Worm (Caenorhabditis elegans) whole organism, young adult: ENCODE measurements around the gene hmit-1.1.
A peak's percentile ranks its signal among the peaks of the same experiment; 100 is the strongest.

Source experiments
- F23B12.7 ChIP-seq: sonication (generic microtip); optimal IDR thresholded peaks from 2 replicates; lab custom pipeline; 2017; ENCODE audit warnings: missing genetic modification characterization, mild to moderate bottlenecking, missing compliant biosample characterization, antibody characterized with exemption, moderate library complexity; ENCODE audit not compliant: insufficient read depth
- F57A8.1 ChIP-seq: fragments of 200-800 bp; sonication (Bioruptor generic); optimal IDR thresholded peaks from 2 replicates; lab custom pipeline; 2018; ENCODE audit warnings: mild to moderate bottlenecking, missing genetic modification characterization, moderate library complexity, missing compliant biosample characterization
- K11D2.4 ChIP-seq: fragments of 200-800 bp; sonication (Bioruptor generic); IDR thresholded peaks from 2 replicates; pipeline ENCODE4 v1.3.6; 2022; ENCODE audit warnings: missing genetic modification reagents, missing genetic modification characterization, missing compliant biosample characterization
- T07F8.4 ChIP-seq: sonication (generic microtip); optimal IDR thresholded peaks from 2 replicates; lab custom pipeline; 2016; ENCODE audit warnings: mild to moderate bottlenecking, missing genetic modification characterization, moderate library complexity, missing compliant biosample characterization
- Y53F4B.3 ChIP-seq: fragments of 200-800 bp; sonication (Bioruptor generic); IDR thresholded peaks from 2 replicates; pipeline ENCODE4 v1.3.6; 2022; ENCODE audit warnings: missing genetic modification reagents, missing genetic modification characterization, missing compliant biosample characterization
- akir-1 ChIP-seq: fragments of 200-800 bp; sonication (Bioruptor generic); optimal IDR thresholded peaks from 2 replicates; lab custom pipeline; 2018; ENCODE audit warnings: mild to moderate bottlenecking, missing genetic modification characterization, moderate library complexity, missing compliant biosample characterization
- ama-1 ChIP-seq, 3 experiments: fragments of 150-350 bp in 1 of 3; sonication (generic microtip) in 2 of 3; optimal IDR thresholded peaks; 2 replicates each; lab custom pipeline; 2014 to 2018; ENCODE audit warnings: missing biosample characterization in 2 of 3, missing genetic modification characterization in 2 of 3, missing genetic modification reagents in 2 of 3
- aptf-3 ChIP-seq: fragments of 200-800 bp; sonication (Bioruptor generic); IDR thresholded peaks from 2 replicates; pipeline ENCODE4 v1.3.6; 2022; ENCODE audit warnings: missing genetic modification characterization, missing compliant biosample characterization
- attf-5 ChIP-seq: fragments of 200-800 bp; sonication (Bioruptor generic); optimal IDR thresholded peaks from 2 replicates; lab custom pipeline; 2018; ENCODE audit warnings: mild to moderate bottlenecking, missing genetic modification characterization, missing compliant biosample characterization
- attf-6 ChIP-seq: fragments of 200-800 bp; sonication (Bioruptor generic); IDR thresholded peaks from 2 replicates; pipeline ENCODE4 v1.3.6; 2022; ENCODE audit warnings: missing genetic modification reagents, missing genetic modification characterization, missing compliant biosample characterization
- cebp-1 ChIP-seq, 2 experiments: fragments of 200-800 bp in 1 of 2; sonication (Bioruptor generic) in 1 of 2; sonication (generic microtip) in 1 of 2; IDR thresholded peaks in 1 of 2; optimal IDR thresholded peaks in 1 of 2; 2 replicates each; pipeline versions ENCODE4 v1.3.6 to Lab custom; 2017 to 2022; ENCODE audit warnings: missing compliant biosample characterization in 2 of 2, missing genetic modification characterization in 2 of 2, mild to moderate bottlenecking in 1 of 2, missing genetic modification reagents in 1 of 2, moderate library complexity in 1 of 2
- ceh-91 ChIP-seq: fragments of 200-800 bp; sonication (Bioruptor generic); IDR thresholded peaks from 2 replicates; pipeline ENCODE4 v1.3.6; 2022; ENCODE audit warnings: missing genetic modification reagents, missing genetic modification characterization, missing compliant biosample characterization
- egl-18 ChIP-seq: fragments of 200-800 bp; sonication (Bioruptor generic); IDR thresholded peaks from 2 replicates; pipeline ENCODE4 v1.3.6; 2022; ENCODE audit warnings: missing genetic modification reagents, missing genetic modification characterization, missing compliant biosample characterization
- ekl-4 ChIP-seq: fragments of 200-800 bp; sonication (Bioruptor generic); IDR thresholded peaks from 2 replicates; pipeline ENCODE4 v1.3.6; 2022; ENCODE audit warnings: missing genetic modification reagents, missing genetic modification characterization, missing compliant biosample characterization
- fkh-3 ChIP-seq: sonication (generic microtip); optimal IDR thresholded peaks from 2 replicates; lab custom pipeline; 2016; ENCODE audit warnings: mild to moderate bottlenecking, missing genetic modification characterization, missing compliant biosample characterization
- hmg-20 ChIP-seq: fragments of 200-800 bp; sonication (Bioruptor generic); IDR thresholded peaks from 2 replicates; pipeline ENCODE4 v1.3.6; 2022; ENCODE audit warnings: missing genetic modification reagents, missing genetic modification characterization, missing compliant biosample characterization
- lag-1 ChIP-seq: fragments of 200-800 bp; sonication (Bioruptor generic); IDR thresholded peaks from 2 replicates; pipeline ENCODE4 v1.3.6; 2022; ENCODE audit warnings: missing genetic modification reagents, missing genetic modification characterization, missing compliant biosample characterization
- let-526 ChIP-seq: fragments of 200-800 bp; sonication (Bioruptor generic); IDR thresholded peaks from 2 replicates; pipeline ENCODE4 v1.3.6; 2022; ENCODE audit warnings: missing genetic modification reagents, missing genetic modification characterization, missing compliant biosample characterization
- lin-35 ChIP-seq, 3 experiments: fragments of 150-350 bp in 2 of 3; sonication (generic microtip) in 1 of 3; optimal IDR thresholded peaks; 2 replicates each; lab custom pipeline; 2014 to 2018; ENCODE audit warnings: missing biosample characterization in 3 of 3, missing genetic modification characterization in 3 of 3, missing genetic modification reagents in 3 of 3
- madf-8 ChIP-seq: fragments of 200-800 bp; sonication (Bioruptor generic); conservative IDR thresholded peaks from 2 replicates; pipeline ENCODE4 v1.3.6; 2022; ENCODE audit warnings: missing genetic modification reagents, missing genetic modification characterization, missing compliant biosample characterization
- mxl-1 ChIP-seq: sonication (generic microtip); optimal IDR thresholded peaks from 2 replicates; lab custom pipeline; 2016; ENCODE audit warnings: missing genetic modification characterization, missing compliant biosample characterization
- nfyb-1 ChIP-seq: fragments of 200-800 bp; sonication (Bioruptor generic); IDR thresholded peaks from 2 replicates; pipeline ENCODE4 v1.3.6; 2022; ENCODE audit warnings: missing genetic modification reagents, missing genetic modification characterization, missing compliant biosample characterization
- nhr-120 ChIP-seq: fragments of 200-800 bp; sonication (Bioruptor generic); IDR thresholded peaks from 2 replicates; pipeline ENCODE4 v1.3.6; 2022; ENCODE audit warnings: missing genetic modification characterization, missing compliant biosample characterization
- nhr-179 ChIP-seq: sonication (generic microtip); optimal IDR thresholded peaks from 2 replicates; lab custom pipeline; 2016; ENCODE audit warnings: mild to moderate bottlenecking, missing genetic modification characterization, missing compliant biosample characterization
- nhr-80 ChIP-seq: sonication (generic microtip); optimal IDR thresholded peaks from 2 replicates; lab custom pipeline; 2016; ENCODE audit warnings: missing genetic modification characterization, missing compliant biosample characterization
- rcor-1 ChIP-seq: fragments of 200-800 bp; sonication (Bioruptor generic); IDR thresholded peaks from 2 replicates; pipeline ENCODE4 v1.3.6; 2022; ENCODE audit warnings: missing genetic modification reagents, missing genetic modification characterization, missing compliant biosample characterization
- sdz-38 ChIP-seq: sonication (generic microtip); optimal IDR thresholded peaks from 2 replicates; lab custom pipeline; 2016; ENCODE audit warnings: missing genotype, missing genetic modification characterization, missing compliant biosample characterization
- sea-2 ChIP-seq: fragments of 200-800 bp; sonication (Bioruptor generic); IDR thresholded peaks from 2 replicates; pipeline ENCODE4 v1.3.6; 2022; ENCODE audit warnings: missing genetic modification characterization, missing compliant biosample characterization
- tbx-9 ChIP-seq: sonication (generic microtip); optimal IDR thresholded peaks from 2 replicates; lab custom pipeline; 2016; ENCODE audit warnings: borderline replicate concordance, missing genetic modification characterization, inconsistent platforms, missing compliant biosample characterization
- zfh-2 ChIP-seq: fragments of 200-800 bp; sonication (Bioruptor generic); conservative IDR thresholded peaks from 2 replicates; pipeline ENCODE4 v1.3.6; 2022; ENCODE audit warnings: missing genetic modification reagents, missing genetic modification characterization, missing compliant biosample characterization
- ztf-6 ChIP-seq: fragments of 200-800 bp; sonication (Bioruptor generic); IDR thresholded peaks from 2 replicates; pipeline ENCODE4 v1.3.6; 2022; ENCODE audit warnings: missing genetic modification reagents, missing genetic modification characterization, missing compliant biosample characterization

Gene hmit-1.1

ce11 chrV:18516496-18516895 lies at the start of gene hmit-1.1:
Gene hmit-1.1, plus strand, starts transcription at chrV:18516789.
- TF ChIP-seq mxl-1 (tag; lab: Kevin White, UChicago) (no peak), sdz-38 (no peak), let-526 (no peak), egl-18 (GFP tag; lab: Robert Waterston, UW) (no peak), fkh-3 (tag; lab: Kevin White, UChicago) (no peak), lin-35 (GFP tag; optimal IDR thresholded peaks at IDR 0.05; lab: Kevin White, UChicago) (no peak), nfyb-1 (GFP tag; lab: Robert Waterston, UW) (peak; percentile 52; the same call in 1 of the 2 replicates), madf-8 (GFP tag; lab: Robert Waterston, UW) (no peak), ekl-4 (GFP tag; lab: Robert Waterston, UW) (no peak), attf-5 (GFP tag; lab: Kevin White, UChicago) (no peak), ama-1 (optimal IDR thresholded peaks at IDR 0.05; lab: Kevin White, UChicago) (no peak), ama-1 (GFP tag; optimal IDR thresholded peaks at IDR 0.05; lab: Kevin White, UChicago) (no peak), nhr-80 (tag; lab: Kevin White, UChicago) (peak; percentile 68), cebp-1 (GFP tag; IDR thresholded peaks at IDR 0.05; lab: Robert Waterston, UW) (no peak), cebp-1 (tag; optimal IDR thresholded peaks at IDR 0.05; lab: Kevin White, UChicago) (no peak)
- TF ChIP-seq, all 124 proteins: peak for 2

DNA sequence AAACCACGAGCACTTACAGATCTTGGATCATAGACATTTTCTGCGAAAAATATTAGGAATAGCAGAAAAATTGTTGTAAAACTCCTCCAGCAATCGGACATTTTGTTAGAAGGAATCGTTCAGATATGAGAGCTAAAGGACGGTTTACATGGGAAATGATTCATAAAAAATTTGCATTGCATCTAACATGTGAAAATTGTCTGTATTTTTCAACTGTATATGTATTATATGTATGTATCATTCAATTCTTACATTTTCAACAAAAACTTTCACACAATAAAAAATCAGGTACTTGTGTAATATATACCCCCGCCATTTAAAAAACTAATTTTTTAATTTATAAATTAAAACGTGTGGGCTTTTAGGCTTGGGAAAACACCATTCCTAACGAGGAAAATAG lies 48.5 kb upstream of the hmit-1.1 start, which contains the start of gene ZK228.13:
ZK228.13 (minus strand) TSS at position 101 of the 400 bp plus-strand sequence.
- TF ChIP-seq mxl-1 (tag; lab: Kevin White, UChicago) = no peak

ce11 chrV:18473415-18473814 lies 43.2 kb upstream of the hmit-1.1 start, which contains the start of gene srh-182:
Gene srh-182, minus strand, starts transcription at chrV:18473515.
- no peak for TF ChIP-seq rcor-1 (GFP tag; lab: Robert Waterston, UW)

DNA sequence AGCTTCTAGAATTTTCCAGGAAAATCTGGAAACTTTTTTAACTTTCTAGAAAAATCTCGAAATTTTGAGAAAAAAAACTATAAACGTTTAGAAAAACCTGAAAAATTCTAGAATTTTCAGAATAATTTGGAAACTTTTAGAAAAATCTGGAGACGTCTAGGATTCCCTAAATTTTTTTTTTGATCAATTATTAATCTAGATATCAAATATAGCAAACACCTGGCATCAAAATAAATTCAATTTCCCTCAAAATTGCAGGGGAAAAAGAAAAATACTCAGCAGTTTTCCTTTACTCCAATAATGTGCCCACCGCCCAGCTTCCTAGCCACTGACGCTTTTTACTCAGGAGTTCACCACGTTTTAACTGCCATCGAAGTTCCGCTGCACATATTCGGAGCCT lies 42.4 kb upstream of the hmit-1.1 start, which contains the start of gene srh-181:
srh-181 (plus strand) TSS at position 301 of the 400 bp plus-strand sequence.
- TF ChIP-seq ceh-91 = no peak
- TF ChIP-seq Y53F4B.3 = no peak
- no peak for TF ChIP-seq nhr-179 (tag; lab: Kevin White, UChicago)
- no peak for TF ChIP-seq let-526
- no peak for TF ChIP-seq hmg-20 (GFP tag; lab: Robert Waterston, UW)

DNA sequence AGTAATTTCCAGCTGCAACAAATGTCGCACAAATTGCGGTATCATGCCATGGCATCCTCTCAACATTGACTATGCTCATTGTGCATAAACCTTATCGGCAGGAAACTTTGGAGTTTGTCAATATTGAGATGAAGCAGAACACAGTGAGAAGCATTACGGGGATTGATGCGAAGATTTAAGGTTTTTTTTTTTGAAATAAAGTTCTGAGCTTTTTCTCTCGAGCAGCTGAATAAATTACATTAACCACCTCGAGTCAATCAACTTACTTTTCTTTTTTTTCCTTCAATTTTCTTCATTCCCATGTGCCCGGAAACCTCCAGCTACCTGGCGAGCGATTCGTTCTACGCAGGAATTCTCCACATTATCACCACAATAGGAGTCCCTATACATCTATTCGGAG lies 40.5 kb upstream of the hmit-1.1 start, which contains the start of gene srh-179:
srh-179 (plus strand) TSS at position 301 of the 400 bp plus-strand sequence.
- TF ChIP-seq F57A8.1 (GFP tag; lab: Kevin White, UChicago) (no peak), akir-1 (GFP tag; lab: Kevin White, UChicago) (no peak), ztf-6 (GFP tag; lab: Robert Waterston, UW) (no peak), tbx-9 (tag; lab: Kevin White, UChicago) (no peak), T07F8.4 (tag; lab: Kevin White, UChicago) (no peak), zfh-2 (GFP tag; lab: Robert Waterston, UW) (no peak), nhr-120 (no peak), aptf-3 (GFP tag; lab: Robert Waterston, UW) (no peak), K11D2.4 (GFP tag; lab: Robert Waterston, UW) (no peak), attf-6 (no peak), lag-1 (no peak), sea-2 (GFP tag; lab: Robert Waterston, UW) (no peak), F23B12.7 (no peak)
